Fruit fly (Drosophila melanogaster) Kc167 (cell line): ENCODE results near the gene CG12116.

ENCODE experiments used
- Myc ChIP-seq: fragments of >200 bp; optimal IDR thresholded peaks from 2 replicates; lab custom pipeline; 2017; ENCODE audit warnings: missing external identifiers
- psq ChIP-seq: fragments of >200 bp; optimal IDR thresholded peaks from 2 replicates; lab custom pipeline; 2017; ENCODE audit warnings: missing external identifiers

DNA sequence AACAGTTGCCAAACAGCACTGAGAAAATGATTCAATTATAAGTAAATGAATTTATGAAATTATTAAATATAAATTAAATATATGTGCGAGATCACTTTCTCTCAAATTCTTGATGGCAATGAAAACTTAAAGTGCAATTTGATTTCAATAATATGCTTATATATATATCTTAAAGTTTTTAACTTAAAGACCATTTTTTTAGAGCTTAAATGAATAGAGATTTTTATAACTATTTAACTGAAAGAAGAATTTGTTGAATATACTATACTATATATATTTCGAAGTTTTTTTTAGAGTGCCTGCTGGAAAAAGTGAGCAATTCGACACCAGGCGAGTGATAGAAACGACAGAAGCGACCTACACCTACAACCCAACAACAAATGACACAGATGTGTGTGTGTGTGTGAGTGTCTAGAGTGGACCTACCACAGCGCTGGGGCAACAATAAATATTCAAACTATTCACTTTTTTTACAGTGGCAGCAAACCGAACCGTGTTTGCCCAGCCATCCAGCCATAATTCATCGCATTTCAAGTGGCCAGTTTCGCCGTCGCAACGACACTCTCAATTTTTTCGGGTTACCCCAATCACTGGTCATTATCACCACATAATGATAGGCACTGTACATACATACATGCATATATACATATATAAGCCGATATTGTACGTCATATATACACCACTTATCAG lies 23.8 kb downstream of the CG12116 start:
- TF ChIP-seq psq (lab: Kevin White, UChicago) (no peak), Myc (lab: Kevin White, UChicago) (no peak)
